Fruit fly (Drosophila melanogaster): Measurements from ENCODE around the gene sog.

The sog gene

DNA sequence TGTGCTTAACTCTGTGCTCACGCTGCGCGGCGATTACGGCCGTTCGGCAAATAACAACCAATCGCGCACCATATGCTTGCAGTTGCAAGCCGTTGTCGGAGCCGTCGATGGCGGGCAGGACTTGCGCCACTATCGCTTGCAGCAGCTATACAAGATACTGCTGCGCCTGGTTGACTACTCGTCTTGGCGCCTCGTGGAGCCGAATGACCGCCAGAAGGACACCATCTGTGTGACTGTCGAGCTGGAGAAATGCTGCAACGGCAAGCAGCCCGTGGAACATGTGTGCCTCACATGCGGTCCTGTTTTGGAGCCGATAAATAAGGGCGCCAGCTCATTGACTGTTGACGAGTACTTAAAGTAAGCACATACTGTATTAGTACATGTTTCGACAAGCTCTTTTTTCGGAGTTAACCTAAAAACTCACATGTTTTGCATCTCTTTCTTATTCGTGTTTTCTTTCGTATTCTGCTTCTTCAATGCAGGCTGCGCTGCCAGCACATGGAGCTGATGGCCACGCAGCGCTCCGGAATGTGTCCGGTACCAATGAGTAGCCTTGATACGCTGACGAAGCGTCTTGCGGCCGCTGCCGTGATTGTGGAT is 49.3 kb downstream of the sog start (continued):
- TF ChIP-seq Elba2 (GFP tag; optimal IDR thresholded peaks at IDR 0.05): no peak
- TF ChIP-seq CG16813 (GFP tag; IDR thresholded peaks at IDR 0.05; ENCODE audit: partially characterized antibody): 0 out of 3 replicates have a peak, but pooled peaks have one; percentile 10
- no peak for TF ChIP-seq btn (GFP tag; optimal IDR thresholded peaks at IDR 0.05)
- TF ChIP-seq CG34376 (GFP tag; optimal IDR thresholded peaks at IDR 0.05): no peak
- TF ChIP-seq fd102C (GFP tag; optimal IDR thresholded peaks at IDR 0.05): no peak
- TF ChIP-seq D19B (GFP tag; optimal IDR thresholded peaks at IDR 0.05): no peak
- TF ChIP-seq schlank (tag; optimal IDR thresholded peaks at IDR 0.05): no peak
- peak; percentile 76 for TF ChIP-seq dm (GFP tag; optimal IDR thresholded peaks at IDR 0.05)
- TF ChIP-seq fru (optimal IDR thresholded peaks at IDR 0.05): no peak
- TF ChIP-seq CG7963 (GFP tag; IDR thresholded peaks at IDR 0.05; ENCODE audit: partially characterized antibody): no peak
- TF ChIP-seq Myb (GFP tag; optimal IDR thresholded peaks at IDR 0.05): no peak
- no peak for TF ChIP-seq CG12769 (tag; optimal IDR thresholded peaks at IDR 0.05)
- TF ChIP-seq gsb (GFP tag; IDR thresholded peaks at IDR 0.05): no peak
- no peak for TF ChIP-seq CG12659 (GFP tag; optimal IDR thresholded peaks at IDR 0.05)
- no peak for TF ChIP-seq CG9797 (GFP tag; optimal IDR thresholded peaks at IDR 0.05)
- TF ChIP-seq chm (GFP tag; IDR thresholded peaks at IDR 0.05): no peak
- no peak for TF ChIP-seq crc (GFP tag; optimal IDR thresholded peaks at IDR 0.05)
- no peak for TF ChIP-seq Hey (tag; optimal IDR thresholded peaks at IDR 0.05)
- peak; percentile 81 for TF ChIP-seq bigmax (GFP tag; optimal IDR thresholded peaks at IDR 0.05)
- TF ChIP-seq esg (GFP tag; conservative IDR thresholded peaks at IDR 0.05): no peak
- no peak for TF ChIP-seq lov (optimal IDR thresholded peaks at IDR 0.05)
- no peak for TF ChIP-seq lov (GFP tag; IDR thresholded peaks at IDR 0.05)
- TF ChIP-seq gt (GFP tag; IDR thresholded peaks at IDR 0.05): no peak
- TF ChIP-seq CG10959 (GFP tag; IDR thresholded peaks at IDR 0.05): no peak
- TF ChIP-seq abd-A (tag; optimal IDR thresholded peaks at IDR 0.05): no peak
- no peak for TF ChIP-seq Dp (GFP tag; optimal IDR thresholded peaks at IDR 0.05)
- TF ChIP-seq CG4328 (GFP tag; optimal IDR thresholded peaks at IDR 0.05): no peak
- no peak for TF ChIP-seq CG7928 (GFP tag; optimal IDR thresholded peaks at IDR 0.05)
- no peak for TF ChIP-seq Sry-δ (GFP tag; optimal IDR thresholded peaks at IDR 0.05)
- TF ChIP-seq CG12071 (GFP tag; optimal IDR thresholded peaks at IDR 0.05): no peak
- no peak for TF ChIP-seq sisA (GFP tag; IDR thresholded peaks at IDR 0.05)
- no peak for TF ChIP-seq CG4730 (GFP tag; IDR thresholded peaks at IDR 0.05)
- no peak for TF ChIP-seq Meics (GFP tag; optimal IDR thresholded peaks at IDR 0.05)
- TF ChIP-seq CG15601 (tag; optimal IDR thresholded peaks at IDR 0.05): no peak
- TF ChIP-seq CG3995 (GFP tag; optimal IDR thresholded peaks at IDR 0.05): no peak
- TF ChIP-seq mirr (GFP tag; optimal IDR thresholded peaks at IDR 0.05): no peak
- TF ChIP-seq vvl (GFP tag; IDR thresholded peaks at IDR 0.05): no peak
- TF ChIP-seq CG2875 (GFP tag; optimal IDR thresholded peaks at IDR 0.05): no peak
- no peak for TF ChIP-seq klu (GFP tag; IDR thresholded peaks at IDR 0.05)

DNA sequence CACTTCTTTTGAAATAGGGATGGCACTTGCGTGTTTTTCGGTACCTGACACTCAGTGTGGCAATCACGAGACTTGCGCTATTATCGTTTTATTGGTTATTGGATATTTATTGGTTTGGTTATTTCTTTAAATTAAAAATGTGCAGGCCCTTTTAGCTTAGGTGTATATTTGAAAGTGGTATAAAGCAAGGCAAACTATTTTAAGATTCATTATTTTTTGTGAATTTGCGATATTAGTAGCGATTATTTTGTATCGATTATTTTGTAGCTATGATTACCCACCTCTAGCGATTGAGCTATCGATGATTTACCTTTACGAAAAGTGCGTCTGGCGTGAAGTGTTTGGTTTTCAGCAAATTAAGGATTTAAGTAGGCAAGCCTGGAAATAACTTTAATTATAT is 50.4 kb downstream of the sog start, which contains the start of the genes CG9215 and CG8097:
TSS of gene CG9215 (minus strand) at position 22 of the 400 bp plus-strand sequence.
TSS of gene CG8097 (plus strand) at position 307 of the 400 bp plus-strand sequence.
- TF ChIP-seq CG8290 (GFP tag; optimal IDR thresholded peaks at IDR 0.05) (peak; percentile 57), CG8290 (tag; optimal IDR thresholded peaks at IDR 0.05) (no peak), HLH4C (GFP tag; IDR thresholded peaks at IDR 0.05; ENCODE audit: partially characterized antibody) (peak; percentile 96), CG30020 (tag; optimal IDR thresholded peaks at IDR 0.05) (peak; percentile 53), CG13775 (GFP tag; optimal IDR thresholded peaks at IDR 0.05) (peak; percentile 11), mld (GFP tag; IDR thresholded peaks at IDR 0.05; ENCODE audit: partially characterized antibody) (peak; percentile 85; the same call in 2 of the 3 replicates), CG2712 (tag; optimal IDR thresholded peaks at IDR 0.05) (peak; percentile 58), MTF-1 (GFP tag; optimal IDR thresholded peaks at IDR 0.05; ENCODE audit: borderline replicate concordance) (no peak), HmgZ (tag; optimal IDR thresholded peaks at IDR 0.05) (peak; percentile 44), CG3995 (GFP tag; optimal IDR thresholded peaks at IDR 0.05) (peak; percentile 81), odd (GFP tag; optimal IDR thresholded peaks at IDR 0.05) (no peak), knrl (GFP tag; IDR thresholded peaks at IDR 0.05; ENCODE audit: partially characterized antibody) (peak; percentile 97), CG15514 (GFP tag; optimal IDR thresholded peaks at IDR 0.05) (peak; percentile 61), Ptx1 (GFP tag; IDR thresholded peaks at IDR 0.05) (peak; percentile 25; the same call in 1 of the 2 replicates), Nf-YC (tag; optimal IDR thresholded peaks at IDR 0.05) (peak; percentile 53)
